Fruit fly (Drosophila melanogaster) whole organism, embryonic: ENCODE data around the gene Arpc1.

Experiments used
- Abd-B ChIP-seq: fragments of 200-800 bp; sonication (Bioruptor generic); optimal IDR thresholded peaks from 2 replicates; lab custom pipeline; 2018; ENCODE audit warnings: missing biosample characterization, mild to moderate bottlenecking, missing genetic modification characterization, moderate library complexity
- Antp ChIP-seq: fragments of 200-800 bp; sonication (Bioruptor generic); optimal IDR thresholded peaks from 3 replicates; lab custom pipeline; 2016; ENCODE audit warnings: missing biosample characterization, missing genetic modification characterization
- Atf-2 ChIP-seq: fragments of 200-800 bp; sonication (Bioruptor generic); optimal IDR thresholded peaks from 2 replicates; lab custom pipeline; 2016; ENCODE audit warnings: missing biosample characterization, missing genetic modification characterization
- CG10274 ChIP-seq: fragments of 200-800 bp; sonication (Bioruptor generic); optimal IDR thresholded peaks from 3 replicates; lab custom pipeline; 2017; ENCODE audit warnings: missing biosample characterization, mild to moderate bottlenecking, missing genetic modification characterization
- CG12155 ChIP-seq: fragments of 200-800 bp; sonication (Bioruptor generic); optimal IDR thresholded peaks from 3 replicates; lab custom pipeline; 2016; ENCODE audit warnings: missing biosample characterization, missing genetic modification characterization
- CG12391 ChIP-seq: fragments of 200-800 bp; sonication (Bioruptor generic); optimal IDR thresholded peaks from 3 replicates; lab custom pipeline; 2018; ENCODE audit warnings: missing biosample characterization, mild to moderate bottlenecking, missing genetic modification characterization, moderate library complexity
- CG13123 ChIP-seq: fragments of 200-800 bp; sonication (Bioruptor generic); optimal IDR thresholded peaks from 2 replicates; lab custom pipeline; 2016; ENCODE audit warnings: missing biosample characterization, missing genetic modification characterization
- CG13287 ChIP-seq: fragments of 200-800 bp; sonication (Bioruptor generic); IDR thresholded peaks from 2 replicates; pipeline ENCODE4 v1.3.6; 2022; ENCODE audit warnings: missing biosample characterization, missing genetic modification characterization; ENCODE audit not compliant: partially characterized antibody
- CG14050 ChIP-seq: fragments of 200-800 bp; sonication (Bioruptor generic); IDR thresholded peaks from 3 replicates; pipeline ENCODE4 v1.3.6; 2022; ENCODE audit warnings: missing biosample characterization, missing genetic modification characterization
- CG18262 ChIP-seq: fragments of 200-800 bp; optimal IDR thresholded peaks from 3 replicates; lab custom pipeline; 2019; ENCODE audit warnings: missing biosample characterization, mild to moderate bottlenecking, missing genetic modification characterization, moderate library complexity
- CG18619 ChIP-seq: fragments of 200-800 bp; sonication (Bioruptor generic); optimal IDR thresholded peaks from 3 replicates; lab custom pipeline; 2017; ENCODE audit warnings: missing biosample characterization, mild to moderate bottlenecking, missing genetic modification characterization
- CG2116 ChIP-seq: fragments of 200-800 bp; sonication (Bioruptor generic); optimal IDR thresholded peaks from 3 replicates; lab custom pipeline; 2018; ENCODE audit warnings: missing biosample characterization, mild to moderate bottlenecking, missing genetic modification characterization
- CG2202 ChIP-seq: fragments of 200-800 bp; sonication (Bioruptor generic); optimal IDR thresholded peaks from 2 replicates; lab custom pipeline; 2018; ENCODE audit warnings: missing biosample characterization, mild to moderate bottlenecking, missing genetic modification characterization
- CG30431 ChIP-seq: fragments of 200-800 bp; sonication (Bioruptor generic); optimal IDR thresholded peaks from 2 replicates; lab custom pipeline; 2017; ENCODE audit warnings: missing biosample characterization, missing genetic modification characterization
- CG3163 ChIP-seq: fragments of 200-800 bp; sonication (Bioruptor generic); optimal IDR thresholded peaks from 3 replicates; lab custom pipeline; 2016; ENCODE audit warnings: missing biosample characterization, missing genetic modification characterization
- CG32772 ChIP-seq: fragments of 200-800 bp; sonication (Bioruptor generic); IDR thresholded peaks from 2 replicates; pipeline ENCODE4 v1.3.6; 2022; ENCODE audit warnings: missing biosample characterization, missing genetic modification characterization
- CG3407 ChIP-seq: fragments of 200-800 bp; sonication (Bioruptor generic); optimal IDR thresholded peaks from 2 replicates; lab custom pipeline; 2018; ENCODE audit warnings: missing biosample characterization, mild to moderate bottlenecking, missing genetic modification characterization
- CG5245 ChIP-seq: fragments of 200-800 bp; sonication (Bioruptor generic); optimal IDR thresholded peaks from 3 replicates; lab custom pipeline; 2016; ENCODE audit warnings: missing biosample characterization, missing genetic modification characterization
- CG5953 ChIP-seq: fragments of 200-800 bp; sonication (Bioruptor generic); IDR thresholded peaks from 2 replicates; pipeline ENCODE4 v1.3.6; 2022; ENCODE audit warnings: missing biosample characterization, missing genetic modification characterization
- CG6813 ChIP-seq: fragments of 200-800 bp; sonication (Bioruptor generic); optimal IDR thresholded peaks from 2 replicates; lab custom pipeline; 2017; ENCODE audit warnings: missing biosample characterization, missing genetic modification characterization, mild to moderate bottlenecking, moderate library complexity, missing genetic modification reagents
- CG7786 ChIP-seq: fragments of 200-800 bp; sonication (Bioruptor generic); optimal IDR thresholded peaks from 2 replicates; lab custom pipeline; 2016; ENCODE audit warnings: missing biosample characterization, missing genetic modification characterization
- CG7839 ChIP-seq: fragments of 200-800 bp; sonication (Bioruptor generic); optimal IDR thresholded peaks from 3 replicates; lab custom pipeline; 2018; ENCODE audit warnings: missing biosample characterization, mild to moderate bottlenecking, missing genetic modification characterization, moderate library complexity
- Dll ChIP-seq: fragments of 200-800 bp; sonication (Bioruptor generic); IDR thresholded peaks from 4 replicates; pipeline ENCODE4 v1.3.6; 2022; ENCODE audit warnings: missing biosample characterization, missing genetic modification characterization; ENCODE audit not compliant: partially characterized antibody
- Ets97D ChIP-seq: fragments of 200-800 bp; sonication (Bioruptor generic); optimal IDR thresholded peaks from 3 replicates; lab custom pipeline; 2016; ENCODE audit warnings: missing biosample characterization, missing genetic modification characterization
- HLH54F ChIP-seq: fragments of 200-800 bp; sonication (Bioruptor generic); optimal IDR thresholded peaks from 3 replicates; lab custom pipeline; 2016; ENCODE audit warnings: missing biosample characterization, missing genetic modification characterization
- HLHmδ ChIP-seq: fragments of 200-800 bp; sonication (Bioruptor generic); optimal IDR thresholded peaks from 2 replicates; lab custom pipeline; 2018; ENCODE audit warnings: missing biosample characterization, mild to moderate bottlenecking, missing genetic modification characterization, moderate library complexity
- Hr3 ChIP-seq: fragments of 200-800 bp; sonication (Bioruptor generic); optimal IDR thresholded peaks from 3 replicates; lab custom pipeline; 2016; ENCODE audit warnings: missing biosample characterization, missing genetic modification characterization
- Hr51 ChIP-seq, 2 experiments: fragments of 200-800 bp; sonication (Bioruptor generic); optimal IDR thresholded peaks; 2 replicates in 1 of 2; 3 replicates in 1 of 2; lab custom pipeline; 2016 to 2018; ENCODE audit warnings: missing biosample characterization in 2 of 2, missing genetic modification characterization in 2 of 2, mild to moderate bottlenecking in 1 of 2, moderate library complexity in 1 of 2
- Lhr ChIP-seq: fragments of 200-800 bp; sonication (Bioruptor generic); optimal IDR thresholded peaks from 3 replicates; lab custom pipeline; 2017; ENCODE audit warnings: mild to moderate bottlenecking, missing biosample characterization, missing genetic modification reagents, missing genetic modification characterization
- Mrtf ChIP-seq: fragments of 200-800 bp; sonication (Bioruptor generic); IDR thresholded peaks from 3 replicates; pipeline ENCODE4 v1.3.6; 2022; ENCODE audit warnings: missing biosample characterization, missing genetic modification characterization
- Rx ChIP-seq: fragments of 200-800 bp; sonication (Bioruptor generic); IDR thresholded peaks from 2 replicates; pipeline ENCODE4 v1.3.6; 2022; ENCODE audit warnings: missing biosample characterization, missing genetic modification characterization
- bab2 ChIP-seq: fragments of 200-800 bp; sonication (Bioruptor generic); optimal IDR thresholded peaks from 2 replicates; lab custom pipeline; 2016; ENCODE audit warnings: missing biosample characterization, missing genetic modification characterization
- btn ChIP-seq: fragments of 200-800 bp; sonication (Bioruptor generic); optimal IDR thresholded peaks from 2 replicates; lab custom pipeline; 2016; ENCODE audit warnings: missing biosample characterization, missing genetic modification characterization
- cas ChIP-seq: fragments of 200-800 bp; sonication (Bioruptor generic); IDR thresholded peaks from 2 replicates; pipeline ENCODE4 v1.3.6; 2022; ENCODE audit warnings: missing biosample characterization, missing genetic modification characterization
- chinmo ChIP-seq: fragments of 200-800 bp; sonication (Bioruptor generic); IDR thresholded peaks from 4 replicates; pipeline ENCODE4 v1.3.6; 2022; ENCODE audit warnings: missing biosample characterization, missing genetic modification characterization; ENCODE audit not compliant: partially characterized antibody
- chn ChIP-seq: fragments of 200-800 bp; sonication (Bioruptor generic); optimal IDR thresholded peaks from 2 replicates; lab custom pipeline; 2016; ENCODE audit warnings: missing biosample characterization, missing genetic modification characterization
- crc ChIP-seq: fragments of 200-800 bp; sonication (Bioruptor generic); optimal IDR thresholded peaks from 2 replicates; lab custom pipeline; 2016; ENCODE audit warnings: missing biosample characterization, missing genetic modification characterization
- crp ChIP-seq, 2 experiments: fragments of 200-800 bp; sonication (Bioruptor generic); optimal IDR thresholded peaks; 2 replicates in 1 of 2; 3 replicates in 1 of 2; lab custom pipeline; 2017; ENCODE audit warnings: missing biosample characterization in 2 of 2, missing genetic modification characterization in 2 of 2, mild to moderate bottlenecking in 1 of 2, moderate library complexity in 1 of 2
- disco-r ChIP-seq: fragments of 200-800 bp; sonication (Bioruptor generic); optimal IDR thresholded peaks from 2 replicates; lab custom pipeline; 2016; ENCODE audit warnings: missing biosample characterization, missing genetic modification characterization
- hbn ChIP-seq: fragments of 200-800 bp; sonication (Bioruptor generic); IDR thresholded peaks from 2 replicates; pipeline ENCODE4 v1.3.6; 2022; ENCODE audit warnings: missing biosample characterization, missing genetic modification characterization; ENCODE audit not compliant: partially characterized antibody
- lola ChIP-seq, 3 experiments: fragments of >200 bp in 2 of 3; fragments of 200-800 bp in 1 of 3; sonication (Bioruptor generic) in 1 of 3; optimal IDR thresholded peaks; 2 replicates each; lab custom pipeline; 2017 to 2019; ENCODE audit warnings: missing biosample characterization in 3 of 3, missing genetic modification characterization in 3 of 3, mild to moderate bottlenecking in 1 of 3, moderate library complexity in 1 of 3
- p53 ChIP-seq: fragments of 200-800 bp; sonication (Bioruptor generic); optimal IDR thresholded peaks from 2 replicates; lab custom pipeline; 2016; ENCODE audit warnings: missing biosample characterization, missing genetic modification characterization
- pfk ChIP-seq: fragments of 200-800 bp; sonication (Bioruptor generic); optimal IDR thresholded peaks from 2 replicates; lab custom pipeline; 2018; ENCODE audit warnings: missing biosample characterization, mild to moderate bottlenecking, missing genetic modification characterization, moderate library complexity
- pita ChIP-seq: fragments of 200-800 bp; sonication (Bioruptor generic); optimal IDR thresholded peaks from 2 replicates; lab custom pipeline; 2017; ENCODE audit warnings: missing biosample characterization, mild to moderate bottlenecking, missing genetic modification characterization
- ranshi ChIP-seq: fragments of 200-800 bp; sonication (Bioruptor generic); IDR thresholded peaks from 2 replicates; pipeline ENCODE4 v1.3.6; 2022; ENCODE audit warnings: missing biosample characterization, missing genetic modification characterization
- sim ChIP-seq: fragments of 200-800 bp; sonication (Bioruptor generic); IDR thresholded peaks from 2 replicates; pipeline ENCODE4 v1.3.6; 2022; ENCODE audit warnings: missing biosample characterization, missing genetic modification characterization
- ttk ChIP-seq: fragments of 200-800 bp; sonication (Bioruptor generic); IDR thresholded peaks from 2 replicates; pipeline ENCODE4 v2.1.2; 2022; ENCODE audit warnings: missing biosample characterization, missing genetic modification characterization
- zf30C ChIP-seq: fragments of 200-800 bp; sonication (Bioruptor generic); optimal IDR thresholded peaks from 3 replicates; lab custom pipeline; 2018; ENCODE audit warnings: missing biosample characterization, mild to moderate bottlenecking, missing genetic modification characterization

The Arpc1 gene

DNA sequence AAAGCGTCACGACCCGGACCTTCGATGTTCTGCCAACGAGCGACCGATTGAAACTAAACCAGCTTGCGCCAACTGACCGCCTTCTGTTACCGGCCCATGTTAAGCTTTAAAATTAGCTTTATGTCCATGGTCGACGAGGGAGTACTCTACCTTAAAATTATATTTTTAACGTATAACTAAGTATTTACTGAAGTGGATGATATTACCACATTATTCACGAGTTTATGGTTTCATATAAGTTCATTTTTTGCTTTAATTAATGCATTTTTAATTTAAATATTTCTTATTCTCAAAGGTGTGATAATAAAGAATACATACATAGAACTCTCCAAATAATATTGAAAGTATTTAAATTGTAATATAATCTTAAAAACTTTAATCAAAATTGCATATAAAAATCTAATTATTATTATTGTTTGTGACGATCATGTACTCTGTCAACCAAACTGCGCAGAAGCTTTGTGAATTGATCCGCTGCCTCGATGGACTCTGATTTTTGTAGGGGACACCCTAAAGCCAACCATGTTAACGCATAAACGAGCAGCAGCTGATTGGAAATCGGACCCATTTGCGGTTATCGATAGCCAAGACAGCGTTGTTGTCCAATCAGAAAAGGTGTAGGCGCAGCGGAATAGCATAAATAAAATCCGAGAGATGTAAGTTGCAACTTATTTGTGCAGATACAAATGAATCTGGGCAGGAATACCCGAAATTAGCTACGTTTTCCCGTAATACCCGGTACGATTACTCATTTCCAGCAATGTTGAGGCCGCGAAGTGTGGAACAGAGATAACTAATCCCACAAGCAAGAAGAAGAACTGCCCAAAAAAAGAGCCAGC is 49.2 kb downstream of the Arpc1 start, which contains the start of the genes CG9008 and p38b (continued):
- TF ChIP-seq CG30431 (GFP tag; lab: Kevin White, UChicago) (peak; percentile 46), hbn (GFP tag; lab: Robert Waterston, UW) (no peak), lola (GFP tag; optimal IDR thresholded peaks at IDR 0.05; lab: Kevin White, UChicago) (peak in 1 of 3 experiments; percentile 83), HLHmδ (GFP tag; lab: Kevin White, UChicago) (peak; percentile 19), bab2 (GFP tag; lab: Kevin White, UChicago) (peak; percentile 46), CG10274 (peak; percentile 90), CG7839 (peak; percentile 93), Antp (GFP tag; lab: Kevin White, UChicago) (peak; percentile 8), CG2116 (GFP tag; lab: Kevin White, UChicago) (peak; percentile 74), cas (GFP tag; lab: Robert Waterston, UW) (no peak), CG3407 (GFP tag; lab: Kevin White, UChicago) (peak; percentile 56), CG7786 (GFP tag; lab: Kevin White, UChicago) (no peak), CG13287 (GFP tag; lab: Robert Waterston, UW) (peak; percentile 43), Dll (peak; percentile 53), Lhr (no peak), HLH54F (peak; percentile 44), CG2202 (tag; lab: Kevin White, UChicago) (peak; percentile 12), pita (GFP tag; lab: Kevin White, UChicago) (no peak), Hr3 (peak; percentile 84), sim (GFP tag; lab: Robert Waterston, UW) (no peak), Abd-B (GFP tag; lab: Kevin White, UChicago) (peak; percentile 76), zf30C (GFP tag; lab: Kevin White, UChicago) (no peak), CG18619 (GFP tag; lab: Kevin White, UChicago) (peak; percentile 90), crc (no peak), CG12155 (GFP tag; lab: Kevin White, UChicago) (peak; percentile 73), Ets97D (GFP tag; lab: Kevin White, UChicago) (peak; percentile 9), crp (GFP tag; optimal IDR thresholded peaks at IDR 0.05; lab: Kevin White, UChicago) (peak; percentile 60 to 93), pfk (GFP tag; lab: Kevin White, UChicago) (peak; percentile 10), CG13123 (GFP tag; lab: Kevin White, UChicago) (peak; percentile 2), CG14050 (no peak; the same call in 2 of the 3 replicates), ttk (GFP tag; lab: Robert Waterston, UW) (no peak; the same call in 1 of the 2 replicates), chinmo (GFP tag; lab: Robert Waterston, UW) (0 out of 4 replicates have a peak, but pooled peaks have one; percentile 67), Atf-2 (GFP tag; lab: Kevin White, UChicago) (no peak), CG5953 (GFP tag; lab: Robert Waterston, UW) (peak; percentile 36; the same call in 1 of the 2 replicates), CG5245 (GFP tag; lab: Kevin White, UChicago) (peak; percentile 66), Rx (GFP tag; lab: Robert Waterston, UW) (no peak), ranshi (no peak; the same call in 1 of the 2 replicates), Mrtf (peak; percentile 53; the same call in 1 of the 3 replicates), disco-r (GFP tag; lab: Kevin White, UChicago) (no peak), btn (GFP tag; lab: Kevin White, UChicago) (no peak), chn (GFP tag; lab: Kevin White, UChicago) (peak; percentile 21), Hr51 (GFP tag; optimal IDR thresholded peaks at IDR 0.05; lab: Kevin White, UChicago) (peak; percentile 26 to 91), CG3163 (GFP tag; lab: Kevin White, UChicago) (no peak), p53 (GFP tag; lab: Kevin White, UChicago) (no peak), CG6813 (GFP tag; lab: Kevin White, UChicago) (peak; percentile 41), CG18262 (tag; lab: Kevin White, UChicago) (peak; percentile 94), CG12391 (peak; percentile 90), CG32772 (peak; percentile 53; the same call in 1 of the 2 replicates)
